Worm (Caenorhabditis elegans) whole organism, young adult: ENCODE measurements around the gene F08F3.10.
A peak's percentile ranks its signal among the peaks of the same experiment; 100 is the strongest.

Experiments used
- B0019.2 ChIP-seq: fragments of 200-800 bp; sonication (Bioruptor generic); conservative IDR thresholded peaks from 2 replicates; pipeline ENCODE4 v1.3.6; 2022; ENCODE audit warnings: missing genetic modification reagents, missing genetic modification characterization, missing compliant biosample characterization
- B0035.1 ChIP-seq: sonication (generic microtip); optimal IDR thresholded peaks from 2 replicates; lab custom pipeline; 2016; ENCODE audit warnings: missing genetic modification characterization, mild to moderate bottlenecking, missing compliant biosample characterization, missing genotype, missing genetic modification reagents
- F23B12.7 ChIP-seq: sonication (generic microtip); optimal IDR thresholded peaks from 2 replicates; lab custom pipeline; 2017; ENCODE audit warnings: missing genetic modification characterization, mild to moderate bottlenecking, missing compliant biosample characterization, antibody characterized with exemption, moderate library complexity; ENCODE audit not compliant: insufficient read depth
- F33H1.4 ChIP-seq: fragments of 200-800 bp; sonication (Bioruptor generic); IDR thresholded peaks from 2 replicates; pipeline ENCODE4 v1.3.6; 2022; ENCODE audit warnings: missing genetic modification reagents, missing genetic modification characterization, missing compliant biosample characterization
- F57A8.1 ChIP-seq: fragments of 200-800 bp; sonication (Bioruptor generic); optimal IDR thresholded peaks from 2 replicates; lab custom pipeline; 2018; ENCODE audit warnings: mild to moderate bottlenecking, missing genetic modification characterization, moderate library complexity, missing compliant biosample characterization
- K11D2.4 ChIP-seq: fragments of 200-800 bp; sonication (Bioruptor generic); IDR thresholded peaks from 2 replicates; pipeline ENCODE4 v1.3.6; 2022; ENCODE audit warnings: missing genetic modification reagents, missing genetic modification characterization, missing compliant biosample characterization
- Y67H2A.10 ChIP-seq: fragments of 200-800 bp; sonication (Bioruptor generic); conservative IDR thresholded peaks from 2 replicates; pipeline ENCODE4 v1.3.6; 2022; ENCODE audit warnings: missing genetic modification reagents, missing genetic modification characterization, missing compliant biosample characterization
- Y79H2A.3 ChIP-seq: fragments of 200-800 bp; sonication (Bioruptor generic); conservative IDR thresholded peaks from 2 replicates; pipeline ENCODE4 v1.3.6; 2022; ENCODE audit warnings: missing genetic modification reagents, missing genetic modification characterization, missing compliant biosample characterization
- ceh-40 ChIP-seq: fragments of 200-800 bp; sonication (Bioruptor generic); IDR thresholded peaks from 2 replicates; pipeline ENCODE4 v1.3.6; 2022; ENCODE audit warnings: missing genetic modification characterization, missing compliant biosample characterization
- ceh-91 ChIP-seq: fragments of 200-800 bp; sonication (Bioruptor generic); IDR thresholded peaks from 2 replicates; pipeline ENCODE4 v1.3.6; 2022; ENCODE audit warnings: missing genetic modification reagents, missing genetic modification characterization, missing compliant biosample characterization
- chd-7 ChIP-seq: sonication (generic microtip); optimal IDR thresholded peaks from 2 replicates; lab custom pipeline; 2016; ENCODE audit warnings: mild to moderate bottlenecking, missing genetic modification characterization, moderate library complexity, missing compliant biosample characterization
- dox-1 ChIP-seq: fragments of 200-800 bp; sonication (Bioruptor generic); IDR thresholded peaks from 2 replicates; pipeline ENCODE4 v1.3.6; 2022; ENCODE audit warnings: missing genetic modification reagents, missing genetic modification characterization, missing compliant biosample characterization
- egl-18 ChIP-seq: fragments of 200-800 bp; sonication (Bioruptor generic); IDR thresholded peaks from 2 replicates; pipeline ENCODE4 v1.3.6; 2022; ENCODE audit warnings: missing genetic modification reagents, missing genetic modification characterization, missing compliant biosample characterization
- ets-4 ChIP-seq: fragments of 200-800 bp; sonication (Bioruptor generic); optimal IDR thresholded peaks from 2 replicates; lab custom pipeline; 2018; ENCODE audit warnings: mild to moderate bottlenecking, missing genetic modification characterization, missing compliant biosample characterization
- hmg-1.2 ChIP-seq: fragments of 200-800 bp; sonication (Bioruptor generic); IDR thresholded peaks from 2 replicates; pipeline ENCODE4 v1.3.6; 2022; ENCODE audit warnings: missing genetic modification reagents, missing genetic modification characterization, missing compliant biosample characterization
- hmg-20 ChIP-seq: fragments of 200-800 bp; sonication (Bioruptor generic); IDR thresholded peaks from 2 replicates; pipeline ENCODE4 v1.3.6; 2022; ENCODE audit warnings: missing genetic modification reagents, missing genetic modification characterization, missing compliant biosample characterization
- hrde-1 ChIP-seq: sonication (generic microtip); optimal IDR thresholded peaks from 2 replicates; lab custom pipeline; 2016; ENCODE audit warnings: missing genetic modification characterization, mild to moderate bottlenecking, missing compliant biosample characterization, moderate library complexity, missing genotype, missing genetic modification reagents, borderline replicate concordance
- lin-35 ChIP-seq, 3 experiments: fragments of 150-350 bp in 2 of 3; sonication (generic microtip) in 1 of 3; optimal IDR thresholded peaks; 2 replicates each; lab custom pipeline; 2014 to 2018; ENCODE audit warnings: missing biosample characterization in 3 of 3, missing genetic modification characterization in 3 of 3, missing genetic modification reagents in 3 of 3
- lin-54 ChIP-seq: fragments of 200-800 bp; sonication (Bioruptor generic); optimal IDR thresholded peaks from 2 replicates; lab custom pipeline; 2018; ENCODE audit warnings: mild to moderate bottlenecking, missing genetic modification characterization, missing compliant biosample characterization
- lir-1 ChIP-seq: fragments of 200-800 bp; sonication (Bioruptor generic); conservative IDR thresholded peaks from 2 replicates; pipeline ENCODE4 v1.3.6; 2022; ENCODE audit warnings: missing genetic modification reagents, missing genetic modification characterization, missing compliant biosample characterization
- lsl-1 ChIP-seq: fragments of 200-800 bp; sonication (Bioruptor generic); optimal IDR thresholded peaks from 2 replicates; lab custom pipeline; 2018; ENCODE audit warnings: mild to moderate bottlenecking, missing genetic modification characterization, moderate library complexity, missing compliant biosample characterization
- madf-6 ChIP-seq: fragments of 200-800 bp; sonication (Bioruptor generic); IDR thresholded peaks from 2 replicates; pipeline ENCODE4 v1.3.6; 2022; ENCODE audit warnings: missing genetic modification reagents, missing genetic modification characterization, missing compliant biosample characterization
- madf-8 ChIP-seq: fragments of 200-800 bp; sonication (Bioruptor generic); conservative IDR thresholded peaks from 2 replicates; pipeline ENCODE4 v1.3.6; 2022; ENCODE audit warnings: missing genetic modification reagents, missing genetic modification characterization, missing compliant biosample characterization
- nfya-1 ChIP-seq: sonication (generic microtip); optimal IDR thresholded peaks from 2 replicates; lab custom pipeline; 2017; ENCODE audit warnings: antibody characterized with exemption, missing compliant biosample characterization, missing genetic modification characterization, borderline replicate concordance; ENCODE audit not compliant: insufficient read depth
- nfya-2 ChIP-seq: fragments of 200-800 bp; sonication (Bioruptor generic); IDR thresholded peaks from 2 replicates; pipeline ENCODE4 v1.3.6; 2022; ENCODE audit warnings: missing genetic modification reagents, missing genetic modification characterization, missing compliant biosample characterization
- nhr-179 ChIP-seq: sonication (generic microtip); optimal IDR thresholded peaks from 2 replicates; lab custom pipeline; 2016; ENCODE audit warnings: mild to moderate bottlenecking, missing genetic modification characterization, missing compliant biosample characterization
- pha-4 ChIP-seq: fragments of 150-350 bp; sonication (generic microtip); optimal IDR thresholded peaks from 2 replicates; lab custom pipeline; 2014; ENCODE audit warnings: missing biosample characterization, missing genetic modification reagents, missing genetic modification characterization
- sea-2 ChIP-seq: fragments of 200-800 bp; sonication (Bioruptor generic); IDR thresholded peaks from 2 replicates; pipeline ENCODE4 v1.3.6; 2022; ENCODE audit warnings: missing genetic modification characterization, missing compliant biosample characterization
- snpc-3.4 ChIP-seq: sonication (generic microtip); optimal IDR thresholded peaks from 2 replicates; lab custom pipeline; 2017; ENCODE audit warnings: missing genetic modification characterization, mild to moderate bottlenecking, missing compliant biosample characterization, antibody characterized with exemption, moderate library complexity, missing genotype, missing genetic modification reagents
- unc-130 ChIP-seq: sonication (generic microtip); optimal IDR thresholded peaks from 2 replicates; lab custom pipeline; 2016; ENCODE audit warnings: missing genetic modification reagents, missing genetic modification characterization, missing compliant biosample characterization
- unc-62 ChIP-seq: fragments of 150-350 bp; optimal IDR thresholded peaks from 2 replicates; lab custom pipeline; 2014; ENCODE audit warnings: missing biosample characterization, missing genetic modification reagents, missing genetic modification characterization
- xnd-1 ChIP-seq: sonication (generic microtip); optimal IDR thresholded peaks from 2 replicates; lab custom pipeline; 2016; ENCODE audit warnings: missing genotype, missing genetic modification reagents, missing genetic modification characterization, missing compliant biosample characterization
- ztf-26 ChIP-seq: sonication (generic microtip); optimal IDR thresholded peaks from 2 replicates; lab custom pipeline; 2017; ENCODE audit warnings: missing genetic modification characterization, missing compliant biosample characterization

Gene F08F3.10

DNA sequence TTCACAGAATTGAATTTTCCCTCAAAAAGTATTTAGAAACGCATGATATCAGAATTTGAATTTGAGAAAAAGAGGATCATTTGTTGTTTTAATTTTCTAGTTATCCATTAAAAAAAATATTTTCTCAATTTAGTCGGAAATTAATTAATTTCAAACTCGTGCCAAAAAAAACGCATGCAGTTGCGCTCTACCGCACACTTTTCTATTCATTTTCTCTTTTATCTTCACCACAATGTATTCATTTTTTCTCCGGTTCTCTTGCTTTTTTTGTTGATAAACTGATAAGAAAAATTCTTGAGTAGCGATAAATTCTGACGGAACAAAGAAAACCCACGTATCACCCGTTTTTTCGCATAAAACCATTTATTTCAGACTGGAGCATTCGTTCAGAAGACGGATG is 19.9 kb downstream of the F08F3.10 start, which contains the start of gene acl-6 (continued):
- TF ChIP-seq ceh-40 (GFP tag; lab: Robert Waterston, UW) (no peak), sea-2 (no peak), Y67H2A.10 (GFP tag; lab: Robert Waterston, UW) (no peak), lsl-1 (GFP tag; lab: Kevin White, UChicago) (peak; percentile 11), chd-7 (tag; lab: Kevin White, UChicago) (no peak), dox-1 (GFP tag; lab: Robert Waterston, UW) (peak; percentile 74), lin-54 (peak; percentile 86)

DNA sequence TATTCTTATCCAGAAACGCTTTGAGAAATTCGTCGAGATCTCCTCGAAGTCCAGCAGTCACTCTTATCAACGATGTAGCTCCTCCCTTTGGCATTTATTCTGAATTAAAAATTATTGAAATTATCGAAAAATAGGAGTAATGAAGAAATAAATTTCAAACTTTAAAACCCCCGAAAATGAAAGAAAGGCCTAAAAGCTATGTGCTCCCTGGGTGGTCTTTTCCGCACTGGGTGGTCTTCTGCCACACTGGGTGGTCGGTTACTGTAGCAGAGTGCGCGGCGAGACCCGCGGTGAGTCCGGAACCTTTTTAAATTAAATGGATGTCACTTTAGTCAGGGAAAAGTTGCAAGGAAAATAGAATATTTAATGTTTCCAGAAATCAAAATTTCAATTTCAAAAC is 25.9 kb downstream of the F08F3.10 start, which contains the start of gene snpc-1.3:
Gene snpc-1.3 (minus strand): TSS at position 101 of the 400 bp plus-strand sequence.
- TF ChIP-seq F23B12.7 (tag; lab: Kevin White, UChicago) (no peak), hmg-1.2 (GFP tag; lab: Robert Waterston, UW) (no peak), Y79H2A.3 (GFP tag; lab: Robert Waterston, UW) (no peak)

DNA sequence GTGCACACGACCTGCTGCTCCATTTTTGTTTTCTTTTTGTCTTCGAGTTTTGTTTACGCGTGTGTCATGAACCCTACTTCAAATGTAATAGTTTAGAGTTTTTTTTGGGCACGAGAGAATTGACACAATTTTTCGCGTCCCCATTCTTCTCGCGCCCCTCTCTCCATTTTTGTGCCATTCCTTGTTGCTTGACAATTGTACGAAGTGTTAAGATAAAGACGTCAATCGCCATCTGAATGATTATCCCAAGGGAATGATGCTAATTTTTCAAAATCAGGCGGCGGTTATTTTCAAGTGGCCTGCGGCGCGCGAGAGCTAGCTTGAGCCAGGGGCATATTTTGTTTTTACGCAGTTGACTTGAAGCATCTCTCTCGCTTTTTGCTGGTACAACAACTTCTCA is 29.2 kb downstream of the F08F3.10 start:
- TF ChIP-seq nhr-179 (tag; lab: Kevin White, UChicago) (no peak), pha-4 (tag; lab: Kevin White, UChicago) (no peak), snpc-3.4 (tag; lab: Kevin White, UChicago) (no peak), unc-130 (no peak), unc-62 (GFP tag; lab: Kevin White, UChicago) (no peak), F33H1.4 (no peak), ets-4 (GFP tag; lab: Kevin White, UChicago) (no peak), B0019.2 (GFP tag; lab: Robert Waterston, UW) (no peak), Y67H2A.10 (GFP tag; lab: Robert Waterston, UW) (no peak), madf-6 (GFP tag; lab: Robert Waterston, UW) (no peak)

DNA sequence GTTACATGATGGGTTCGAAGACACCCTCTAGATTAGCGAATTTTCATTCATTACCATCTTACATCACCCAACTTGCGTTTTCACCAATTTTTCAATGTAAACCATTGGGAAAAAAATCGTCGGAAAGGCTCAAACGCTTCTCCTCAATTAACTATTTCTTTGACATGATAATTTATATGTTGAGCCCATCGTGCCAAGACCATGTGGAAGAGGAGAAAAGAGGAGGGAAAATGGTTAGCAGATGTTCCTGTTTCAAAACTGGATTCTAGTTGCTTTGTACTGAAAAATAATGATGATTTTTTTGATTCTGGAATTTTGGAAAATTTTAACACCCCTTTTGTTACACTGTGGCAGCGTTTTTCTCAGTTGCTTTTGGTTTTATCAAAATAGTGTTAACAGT is 30.9 kb downstream of the F08F3.10 start:
- TF ChIP-seq K11D2.4 (no peak), hmg-20 (GFP tag; lab: Robert Waterston, UW) (no peak), ceh-40 (GFP tag; lab: Robert Waterston, UW) (no peak), F57A8.1 (GFP tag; lab: Kevin White, UChicago) (no peak), ceh-91 (GFP tag; lab: Robert Waterston, UW) (no peak), egl-18 (GFP tag; lab: Robert Waterston, UW) (no peak), lin-35 (GFP tag; optimal IDR thresholded peaks at IDR 0.05; lab: Kevin White, UChicago) (no peak), lir-1 (GFP tag; lab: Robert Waterston, UW) (no peak), ztf-26 (no peak), nfya-1 (tag; lab: Kevin White, UChicago) (no peak), xnd-1 (tag; lab: Kevin White, UChicago) (no peak), madf-8 (GFP tag; lab: Robert Waterston, UW) (no peak), nfya-2 (GFP tag; lab: Robert Waterston, UW) (no peak), hrde-1 (tag; lab: Kevin White, UChicago) (no peak), B0035.1 (tag; lab: Kevin White, UChicago) (no peak)
